Worm (Caenorhabditis elegans) whole organism, young adult: ENCODE results near the gene pnc-2.

Experiments used
- B0019.2 ChIP-seq: fragments of 200-800 bp; sonication (Bioruptor generic); conservative IDR thresholded peaks from 2 replicates; pipeline ENCODE4 v1.3.6; 2022; ENCODE audit warnings: missing genetic modification reagents, missing genetic modification characterization, missing compliant biosample characterization
- F23B12.7 ChIP-seq: sonication (generic microtip); optimal IDR thresholded peaks from 2 replicates; lab custom pipeline; 2017; ENCODE audit warnings: missing genetic modification characterization, mild to moderate bottlenecking, missing compliant biosample characterization, antibody characterized with exemption, moderate library complexity; ENCODE audit not compliant: insufficient read depth
- K12H6.12 ChIP-seq: fragments of 200-800 bp; sonication (Bioruptor generic); optimal IDR thresholded peaks from 2 replicates; lab custom pipeline; 2018; ENCODE audit warnings: mild to moderate bottlenecking, missing genetic modification characterization, missing compliant biosample characterization
- ZK185.1 ChIP-seq: sonication (generic microtip); optimal IDR thresholded peaks from 2 replicates; lab custom pipeline; 2016; ENCODE audit warnings: mild to moderate bottlenecking, missing genetic modification characterization, missing compliant biosample characterization; ENCODE audit not compliant: poor library complexity, severe bottlenecking
- ama-1 ChIP-seq, 3 experiments: fragments of 150-350 bp in 1 of 3; sonication (generic microtip) in 2 of 3; optimal IDR thresholded peaks; 2 replicates each; lab custom pipeline; 2014 to 2018; ENCODE audit warnings: missing biosample characterization in 2 of 3, missing genetic modification characterization in 2 of 3, missing genetic modification reagents in 2 of 3
- aptf-3 ChIP-seq: fragments of 200-800 bp; sonication (Bioruptor generic); IDR thresholded peaks from 2 replicates; pipeline ENCODE4 v1.3.6; 2022; ENCODE audit warnings: missing genetic modification characterization, missing compliant biosample characterization
- atf-7 ChIP-seq: sonication (generic microtip); optimal IDR thresholded peaks from 2 replicates; lab custom pipeline; 2017; ENCODE audit warnings: mild to moderate bottlenecking, missing genetic modification characterization, missing compliant biosample characterization
- athp-1 ChIP-seq: sonication (generic microtip); optimal IDR thresholded peaks from 2 replicates; lab custom pipeline; 2017; ENCODE audit warnings: mild to moderate bottlenecking, missing genetic modification characterization, missing compliant biosample characterization
- attf-5 ChIP-seq: fragments of 200-800 bp; sonication (Bioruptor generic); optimal IDR thresholded peaks from 2 replicates; lab custom pipeline; 2018; ENCODE audit warnings: mild to moderate bottlenecking, missing genetic modification characterization, missing compliant biosample characterization
- bed-1 ChIP-seq: fragments of 200-800 bp; sonication (Bioruptor generic); IDR thresholded peaks from 2 replicates; pipeline ENCODE4 v1.3.6; 2022; ENCODE audit warnings: missing genetic modification reagents, missing genetic modification characterization, missing compliant biosample characterization
- ceh-100 ChIP-seq: fragments of 200-800 bp; sonication (Bioruptor generic); IDR thresholded peaks from 2 replicates; pipeline ENCODE4 v1.3.6; 2022; ENCODE audit warnings: missing genetic modification reagents, missing genetic modification characterization, missing compliant biosample characterization
- ceh-91 ChIP-seq: fragments of 200-800 bp; sonication (Bioruptor generic); IDR thresholded peaks from 2 replicates; pipeline ENCODE4 v1.3.6; 2022; ENCODE audit warnings: missing genetic modification reagents, missing genetic modification characterization, missing compliant biosample characterization
- dpff-1 ChIP-seq: sonication (generic microtip); optimal IDR thresholded peaks from 2 replicates; lab custom pipeline; 2017; ENCODE audit warnings: mild to moderate bottlenecking, missing genetic modification characterization, missing compliant biosample characterization
- egl-44 ChIP-seq: fragments of 200-800 bp; sonication (Bioruptor generic); IDR thresholded peaks from 2 replicates; pipeline ENCODE4 v1.3.6; 2022; ENCODE audit warnings: missing genetic modification reagents, missing genetic modification characterization, missing compliant biosample characterization
- ekl-4 ChIP-seq: fragments of 200-800 bp; sonication (Bioruptor generic); IDR thresholded peaks from 2 replicates; pipeline ENCODE4 v1.3.6; 2022; ENCODE audit warnings: missing genetic modification reagents, missing genetic modification characterization, missing compliant biosample characterization
- ets-4 ChIP-seq: fragments of 200-800 bp; sonication (Bioruptor generic); optimal IDR thresholded peaks from 2 replicates; lab custom pipeline; 2018; ENCODE audit warnings: mild to moderate bottlenecking, missing genetic modification characterization, missing compliant biosample characterization
- fkh-3 ChIP-seq: sonication (generic microtip); optimal IDR thresholded peaks from 2 replicates; lab custom pipeline; 2016; ENCODE audit warnings: mild to moderate bottlenecking, missing genetic modification characterization, missing compliant biosample characterization
- him-1 ChIP-seq: sonication (generic microtip); optimal IDR thresholded peaks from 2 replicates; lab custom pipeline; 2016; ENCODE audit warnings: missing genotype, missing genetic modification reagents, missing genetic modification characterization, missing compliant biosample characterization
- hlh-12 ChIP-seq: sonication (generic microtip); optimal IDR thresholded peaks from 2 replicates; lab custom pipeline; 2016; ENCODE audit warnings: missing genetic modification characterization, missing compliant biosample characterization
- hmg-1.2 ChIP-seq: fragments of 200-800 bp; sonication (Bioruptor generic); IDR thresholded peaks from 2 replicates; pipeline ENCODE4 v1.3.6; 2022; ENCODE audit warnings: missing genetic modification reagents, missing genetic modification characterization, missing compliant biosample characterization
- let-526 ChIP-seq: fragments of 200-800 bp; sonication (Bioruptor generic); IDR thresholded peaks from 2 replicates; pipeline ENCODE4 v1.3.6; 2022; ENCODE audit warnings: missing genetic modification reagents, missing genetic modification characterization, missing compliant biosample characterization
- let-607 ChIP-seq, 2 experiments: fragments of 200-800 bp in 1 of 2; sonication (Bioruptor generic) in 1 of 2; sonication (generic microtip) in 1 of 2; optimal IDR thresholded peaks; 2 replicates each; lab custom pipeline; 2016 to 2018; ENCODE audit warnings: mild to moderate bottlenecking in 2 of 2, missing compliant biosample characterization in 2 of 2, missing genetic modification characterization in 2 of 2, moderate library complexity in 2 of 2, missing genotype in 1 of 2
- lin-40 ChIP-seq: sonication (generic microtip); optimal IDR thresholded peaks from 2 replicates; lab custom pipeline; 2016; ENCODE audit warnings: missing genetic modification characterization, mild to moderate bottlenecking, missing compliant biosample characterization, missing genotype, missing genetic modification reagents
- lsy-27 ChIP-seq: sonication (generic microtip); optimal IDR thresholded peaks from 2 replicates; lab custom pipeline; 2017; ENCODE audit warnings: missing genetic modification characterization, mild to moderate bottlenecking, missing compliant biosample characterization, antibody characterized with exemption, missing genotype, borderline replicate concordance; ENCODE audit not compliant: insufficient read depth
- madf-10 ChIP-seq: sonication (generic microtip); optimal IDR thresholded peaks from 2 replicates; lab custom pipeline; 2016; ENCODE audit warnings: mild to moderate bottlenecking, missing genetic modification characterization, missing compliant biosample characterization
- mcd-1 ChIP-seq: fragments of 200-800 bp; sonication (Bioruptor generic); IDR thresholded peaks from 2 replicates; pipeline ENCODE4 v1.3.6; 2022; ENCODE audit warnings: missing genetic modification reagents, missing genetic modification characterization, missing compliant biosample characterization
- nfyb-1 ChIP-seq: fragments of 200-800 bp; sonication (Bioruptor generic); IDR thresholded peaks from 2 replicates; pipeline ENCODE4 v1.3.6; 2022; ENCODE audit warnings: missing genetic modification reagents, missing genetic modification characterization, missing compliant biosample characterization
- nhr-179 ChIP-seq: sonication (generic microtip); optimal IDR thresholded peaks from 2 replicates; lab custom pipeline; 2016; ENCODE audit warnings: mild to moderate bottlenecking, missing genetic modification characterization, missing compliant biosample characterization
- repo-1 ChIP-seq: sonication (generic microtip); optimal IDR thresholded peaks from 2 replicates; lab custom pipeline; 2017; ENCODE audit warnings: mild to moderate bottlenecking, missing genetic modification characterization, missing compliant biosample characterization
- sdz-38 ChIP-seq: sonication (generic microtip); optimal IDR thresholded peaks from 2 replicates; lab custom pipeline; 2016; ENCODE audit warnings: missing genotype, missing genetic modification characterization, missing compliant biosample characterization
- snpc-4 ChIP-seq, 5 experiments: fragments of 150-350 bp in 1 of 5; sonication (generic microtip) in 4 of 5; optimal IDR thresholded peaks; 2 replicates each; lab custom pipeline; 2014 to 2018; ENCODE audit warnings: missing genetic modification characterization in 5 of 5, missing biosample characterization in 3 of 5, antibody characterized with exemption in 2 of 5, mild to moderate bottlenecking in 2 of 5, missing compliant biosample characterization in 2 of 5, missing genotype in 2 of 5, moderate library complexity in 2 of 5, missing genetic modification reagents in 1 of 5
- somi-1 ChIP-seq: fragments of 200-800 bp; sonication (Bioruptor generic); optimal IDR thresholded peaks from 2 replicates; lab custom pipeline; 2018; ENCODE audit warnings: mild to moderate bottlenecking, missing genetic modification characterization, missing compliant biosample characterization
- sptf-2 ChIP-seq: fragments of 200-800 bp; sonication (Bioruptor generic); optimal IDR thresholded peaks from 2 replicates; lab custom pipeline; 2018; ENCODE audit warnings: mild to moderate bottlenecking, missing genetic modification characterization, missing compliant biosample characterization
- ztf-22 ChIP-seq: fragments of 200-800 bp; sonication (Bioruptor generic); optimal IDR thresholded peaks from 2 replicates; lab custom pipeline; 2018; ENCODE audit warnings: mild to moderate bottlenecking, missing genetic modification characterization, moderate library complexity, missing compliant biosample characterization
- ztf-26 ChIP-seq: sonication (generic microtip); optimal IDR thresholded peaks from 2 replicates; lab custom pipeline; 2017; ENCODE audit warnings: missing genetic modification characterization, missing compliant biosample characterization
- ztf-3 ChIP-seq: fragments of 200-800 bp; sonication (Bioruptor generic); optimal IDR thresholded peaks from 2 replicates; lab custom pipeline; 2018; ENCODE audit warnings: mild to moderate bottlenecking, missing genetic modification characterization, missing compliant biosample characterization

The pnc-2 gene

DNA sequence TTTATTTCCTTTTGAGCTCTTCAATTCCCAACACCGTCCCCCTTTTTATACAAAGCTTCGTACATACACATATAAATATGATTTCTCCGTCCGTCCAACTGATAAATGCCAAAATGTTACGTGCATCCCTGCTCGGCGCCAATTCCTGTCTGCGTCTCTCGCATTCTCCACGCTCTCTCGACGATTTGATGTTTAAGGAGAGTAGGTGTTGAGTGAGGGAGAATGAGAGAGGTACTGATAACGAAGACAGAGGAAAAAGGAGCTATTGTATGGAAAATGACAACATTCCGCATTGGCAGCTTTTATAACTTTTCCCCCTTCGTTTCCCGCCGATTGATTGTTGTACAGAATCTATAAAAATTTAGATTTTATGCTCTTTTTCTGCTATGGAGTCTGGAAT is 25.7 kb downstream of the pnc-2 start (continued):
- TF ChIP-seq ztf-22 (peak; percentile 59), ets-4 (peak; percentile 76), egl-44 (GFP tag; lab: Robert Waterston, UW) (peak; percentile 58; the same call in 1 of the 2 replicates), atf-7 (tag; lab: Kevin White, UChicago) (peak; percentile 35), F23B12.7 (tag; lab: Kevin White, UChicago) (no peak), hmg-1.2 (GFP tag; lab: Robert Waterston, UW) (peak; percentile 82), ZK185.1 (tag; lab: Kevin White, UChicago) (peak; percentile 33), ztf-26 (tag; lab: Kevin White, UChicago) (no peak), mcd-1 (GFP tag; lab: Robert Waterston, UW) (no peak), snpc-4 (GFP tag; optimal IDR thresholded peaks at IDR 0.05; lab: Kevin White, UChicago) (no peak), snpc-4 (tag; optimal IDR thresholded peaks at IDR 0.05; lab: Kevin White, UChicago) (peak in 2 of 4 experiments; percentile 41 to 55), ztf-3 (GFP tag; lab: Kevin White, UChicago) (no peak), ceh-91 (GFP tag; lab: Robert Waterston, UW) (no peak), let-607 (tag; optimal IDR thresholded peaks at IDR 0.05; lab: Kevin White, UChicago) (peak; percentile 40 to 47), K12H6.12 (tag; lab: Kevin White, UChicago) (no peak), madf-10 (tag; lab: Kevin White, UChicago) (peak; percentile 11), let-526 (no peak), athp-1 (tag; lab: Kevin White, UChicago) (no peak), sptf-2 (GFP tag; lab: Kevin White, UChicago) (no peak), ekl-4 (no peak)

ce11 chrIV:14879184-14879583 is 30.3 kb downstream of the pnc-2 start, which contains the start of gene eps-8:
TSS of gene eps-8 (plus strand) at chrIV:14879484.
- TF ChIP-seq K12H6.12 (tag; lab: Kevin White, UChicago): no peak
- no peak for TF ChIP-seq ZK185.1 (tag; lab: Kevin White, UChicago)
- no peak for TF ChIP-seq aptf-3 (GFP tag; lab: Robert Waterston, UW)
- no peak for TF ChIP-seq attf-5 (GFP tag; lab: Kevin White, UChicago)
- TF ChIP-seq dpff-1 (tag; lab: Kevin White, UChicago): no peak

DNA sequence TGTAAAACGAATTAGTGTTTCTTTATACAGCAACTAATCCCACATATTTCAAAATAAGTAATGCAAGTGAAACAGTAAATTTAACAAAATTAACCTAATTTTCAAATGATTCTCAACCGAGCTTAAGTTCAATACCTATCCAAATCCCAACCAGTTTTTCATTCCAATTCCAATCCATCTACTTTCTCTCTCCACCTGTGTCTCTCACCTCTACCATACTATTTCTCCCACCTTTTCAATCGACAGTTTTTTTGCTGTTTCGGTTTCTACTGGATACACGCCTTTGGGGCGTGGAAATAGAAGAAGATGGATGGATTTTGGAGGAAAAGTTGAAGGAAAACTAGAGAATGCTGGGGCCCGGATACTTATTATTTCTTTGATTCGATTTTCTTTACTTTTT is 31.8 kb downstream of the pnc-2 start:
- TF ChIP-seq ets-4: no peak
- no peak for TF ChIP-seq lsy-27 (tag; lab: Kevin White, UChicago)
- no peak for TF ChIP-seq bed-1 (GFP tag; lab: Robert Waterston, UW)
- no peak for TF ChIP-seq hlh-12 (tag; lab: Kevin White, UChicago)
- no peak for TF ChIP-seq repo-1 (tag; lab: Kevin White, UChicago)
- TF ChIP-seq nhr-179 (tag; lab: Kevin White, UChicago): no peak
- TF ChIP-seq B0019.2 (GFP tag; lab: Robert Waterston, UW): no peak
- TF ChIP-seq ceh-100 (GFP tag; lab: Robert Waterston, UW): no peak
- TF ChIP-seq ama-1 (optimal IDR thresholded peaks at IDR 0.05; lab: Kevin White, UChicago): no peak
- no peak for TF ChIP-seq ama-1 (GFP tag; optimal IDR thresholded peaks at IDR 0.05; lab: Kevin White, UChicago)
- TF ChIP-seq nfyb-1 (GFP tag; lab: Robert Waterston, UW): no peak
- TF ChIP-seq sdz-38 (tag; lab: Kevin White, UChicago): no peak
- TF ChIP-seq somi-1 (GFP tag; lab: Kevin White, UChicago): no peak
- TF ChIP-seq him-1 (tag; lab: Kevin White, UChicago): no peak
- no peak for TF ChIP-seq lin-40 (tag; lab: Kevin White, UChicago)
- no peak for TF ChIP-seq fkh-3 (tag; lab: Kevin White, UChicago)
